Worm (Caenorhabditis elegans) whole organism, L2 larva: Measurements from ENCODE around the gene pal-1.

ENCODE experiments used
- C34F6.9 ChIP-seq: fragments of 150-350 bp; optimal IDR thresholded peaks from 2 replicates; lab custom pipeline; 2014; ENCODE audit warnings: missing biosample characterization, missing genetic modification characterization
- F13H6.1 ChIP-seq: sonication (generic microtip); optimal IDR thresholded peaks from 2 replicates; lab custom pipeline; 2016; ENCODE audit warnings: missing genetic modification characterization, missing compliant biosample characterization
- Y55F3AM.14 ChIP-seq: fragments of 200-800 bp; sonication (Bioruptor generic); optimal IDR thresholded peaks from 2 replicates; lab custom pipeline; 2018; ENCODE audit warnings: mild to moderate bottlenecking, missing genetic modification characterization, missing compliant biosample characterization
- alr-1 ChIP-seq: fragments of 150-350 bp; optimal IDR thresholded peaks from 2 replicates; lab custom pipeline; 2014; ENCODE audit warnings: missing biosample characterization, missing genetic modification characterization
- aly-2 ChIP-seq: fragments of 150-350 bp; optimal IDR thresholded peaks from 2 replicates; lab custom pipeline; 2014; ENCODE audit warnings: missing biosample characterization, missing genetic modification characterization
- blmp-1 ChIP-seq: sonication (generic microtip); optimal IDR thresholded peaks from 2 replicates; lab custom pipeline; 2017; ENCODE audit warnings: missing genetic modification characterization, mild to moderate bottlenecking, missing compliant biosample characterization, antibody characterized with exemption, moderate library complexity; ENCODE audit not compliant: insufficient read depth
- ceh-16 ChIP-seq: fragments of 150-350 bp; optimal IDR thresholded peaks from 2 replicates; lab custom pipeline; 2014; ENCODE audit warnings: missing biosample characterization, missing genetic modification characterization
- crh-2 ChIP-seq: sonication (generic microtip); optimal IDR thresholded peaks from 2 replicates; lab custom pipeline; 2017; ENCODE audit warnings: missing biosample characterization, missing genetic modification characterization
- dmd-4 ChIP-seq: sonication (generic microtip); optimal IDR thresholded peaks from 2 replicates; lab custom pipeline; 2017; ENCODE audit warnings: missing biosample characterization, missing genetic modification characterization
- egl-27 ChIP-seq: sonication (generic microtip); optimal IDR thresholded peaks from 3 replicates; lab custom pipeline; 2017; ENCODE audit warnings: missing biosample characterization, missing genetic modification reagents, missing genetic modification characterization
- elt-1 ChIP-seq: fragments of 150-350 bp; optimal IDR thresholded peaks from 2 replicates; lab custom pipeline; 2014; ENCODE audit warnings: missing biosample characterization, missing genetic modification characterization
- fos-1 ChIP-seq: fragments of 150-350 bp; optimal IDR thresholded peaks from 2 replicates; lab custom pipeline; 2014; ENCODE audit warnings: missing biosample characterization, missing genetic modification characterization
- gmeb-1 ChIP-seq: fragments of 150-350 bp; optimal IDR thresholded peaks from 2 replicates; lab custom pipeline; 2014; ENCODE audit warnings: missing biosample characterization, missing genetic modification characterization
- lin-11 ChIP-seq: fragments of 150-350 bp; sonication (generic microtip); optimal IDR thresholded peaks from 2 replicates; lab custom pipeline; 2014; ENCODE audit warnings: missing biosample characterization, missing genetic modification characterization, inconsistent platforms, mixed read lengths
- lin-13 ChIP-seq: fragments of 150-350 bp; optimal IDR thresholded peaks from 2 replicates; lab custom pipeline; 2014; ENCODE audit warnings: missing biosample characterization, missing genetic modification reagents, missing genetic modification characterization
- lsy-2 ChIP-seq, 2 experiments: fragments of 150-350 bp in 1 of 2; sonication (generic microtip) in 1 of 2; optimal IDR thresholded peaks; 2 replicates each; lab custom pipeline; 2014 to 2017; ENCODE audit warnings: missing biosample characterization in 2 of 2, missing genetic modification characterization in 2 of 2
- mab-5 ChIP-seq: fragments of 150-350 bp; optimal IDR thresholded peaks from 2 replicates; lab custom pipeline; 2014; ENCODE audit warnings: missing biosample characterization, missing genetic modification characterization
- mbf-1 ChIP-seq: sonication (generic microtip); optimal IDR thresholded peaks from 2 replicates; lab custom pipeline; 2017; ENCODE audit warnings: missing biosample characterization, missing genetic modification characterization
- mdl-1 ChIP-seq, 2 experiments: fragments of 150-350 bp in 1 of 2; sonication (generic microtip) in 1 of 2; optimal IDR thresholded peaks; 2 replicates each; lab custom pipeline; 2017; ENCODE audit warnings: missing biosample characterization in 2 of 2, missing genetic modification characterization in 2 of 2
- nhr-10 ChIP-seq: sonication (generic microtip); optimal IDR thresholded peaks from 2 replicates; lab custom pipeline; 2017; ENCODE audit warnings: missing biosample characterization, missing genetic modification characterization
- nhr-11 ChIP-seq: fragments of 150-350 bp; optimal IDR thresholded peaks from 2 replicates; lab custom pipeline; 2014; ENCODE audit warnings: missing biosample characterization, missing genetic modification characterization
- nhr-12 ChIP-seq: fragments of 150-350 bp; optimal IDR thresholded peaks from 2 replicates; lab custom pipeline; 2014; ENCODE audit warnings: missing biosample characterization, missing genetic modification characterization
- nhr-129 ChIP-seq: fragments of 150-350 bp; optimal IDR thresholded peaks from 2 replicates; lab custom pipeline; 2014; ENCODE audit warnings: missing biosample characterization, missing genetic modification characterization
- nhr-21 ChIP-seq: fragments of 150-350 bp; optimal IDR thresholded peaks from 2 replicates; lab custom pipeline; 2014; ENCODE audit warnings: missing biosample characterization, missing genetic modification characterization
- nhr-23 ChIP-seq: fragments of 150-350 bp; optimal IDR thresholded peaks from 2 replicates; lab custom pipeline; 2014; ENCODE audit warnings: missing biosample characterization, missing genetic modification reagents, missing genetic modification characterization
- nhr-237 ChIP-seq: fragments of 150-350 bp; optimal IDR thresholded peaks from 2 replicates; lab custom pipeline; 2014; ENCODE audit warnings: missing biosample characterization, missing genetic modification characterization
- nhr-25 ChIP-seq: fragments of 150-350 bp; sonication (generic microtip); optimal IDR thresholded peaks from 3 replicates; lab custom pipeline; 2014; ENCODE audit warnings: missing biosample characterization, missing genetic modification characterization
- nhr-6 ChIP-seq: fragments of 150-350 bp; optimal IDR thresholded peaks from 2 replicates; lab custom pipeline; 2014; ENCODE audit warnings: missing biosample characterization, missing genetic modification characterization
- peb-1 ChIP-seq: fragments of 150-350 bp; optimal IDR thresholded peaks from 2 replicates; lab custom pipeline; 2014; ENCODE audit warnings: missing biosample characterization, missing genetic modification characterization
- sma-3 ChIP-seq: sonication (generic microtip); optimal IDR thresholded peaks from 2 replicates; lab custom pipeline; 2016; ENCODE audit warnings: missing genetic modification reagents, missing genetic modification characterization, missing compliant biosample characterization
- snpc-4 ChIP-seq: fragments of 150-350 bp; optimal IDR thresholded peaks from 2 replicates; lab custom pipeline; 2014; ENCODE audit warnings: missing biosample characterization, missing genetic modification characterization
- unc-39 ChIP-seq: fragments of 150-350 bp; optimal IDR thresholded peaks from 2 replicates; lab custom pipeline; 2014; ENCODE audit warnings: missing biosample characterization, missing genetic modification characterization
- unc-55 ChIP-seq: fragments of 150-350 bp; sonication (generic microtip); optimal IDR thresholded peaks from 3 replicates; lab custom pipeline; 2014; ENCODE audit warnings: missing biosample characterization, missing genetic modification reagents, missing genetic modification characterization
- unc-62 ChIP-seq: fragments of 150-350 bp; optimal IDR thresholded peaks from 2 replicates; lab custom pipeline; 2014; ENCODE audit warnings: missing biosample characterization, missing genetic modification reagents, missing genetic modification characterization
- zag-1 ChIP-seq: fragments of 150-350 bp; optimal IDR thresholded peaks from 2 replicates; lab custom pipeline; 2014; ENCODE audit warnings: missing biosample characterization, missing genetic modification characterization
- ztf-1 ChIP-seq: fragments of 200-800 bp; sonication (Bioruptor generic); conservative IDR thresholded peaks from 2 replicates; pipeline ENCODE4 v1.3.6; 2022; ENCODE audit warnings: missing genetic modification characterization, missing compliant biosample characterization
- ztf-11 ChIP-seq: sonication (generic microtip); optimal IDR thresholded peaks from 2 replicates; lab custom pipeline; 2017; ENCODE audit warnings: missing biosample characterization, missing genetic modification characterization

Gene pal-1

ce11 chrIII:4852025-4852424 lies 42.6 kb upstream of the pal-1 start, which contains the start of gene ced-4:
Gene ced-4, plus strand, starts transcription at chrIII:4852325.
- no peak for TF ChIP-seq nhr-25 (tag; lab: Kevin White, UChicago)
- TF ChIP-seq gmeb-1, result no peak
- no peak for TF ChIP-seq unc-55 (GFP tag; lab: Kevin White, UChicago)
- TF ChIP-seq C34F6.9, result no peak
- no peak for TF ChIP-seq mdl-1 (tag; optimal IDR thresholded peaks at IDR 0.05; lab: Kevin White, UChicago)
- TF ChIP-seq alr-1 (tag; lab: Kevin White, UChicago), result no peak
- TF ChIP-seq ceh-16 (tag; lab: Kevin White, UChicago), result no peak
- no peak for TF ChIP-seq sma-3 (GFP tag; lab: Kevin White, UChicago)
- TF ChIP-seq unc-39 (tag; lab: Kevin White, UChicago), result no peak
- no peak for TF ChIP-seq dmd-4 (tag; lab: Kevin White, UChicago)
- TF ChIP-seq ztf-11 (tag; lab: Kevin White, UChicago), result no peak
- no peak for TF ChIP-seq nhr-12 (tag; lab: Kevin White, UChicago)
- TF ChIP-seq nhr-11, result no peak

ce11 chrIII:4850139-4850538 lies 40.8 kb upstream of the pal-1 start, which contains the start of gene F26A1.1:
Gene F26A1.1, plus strand, starts transcription at chrIII:4850507.
- TF ChIP-seq nhr-237 (tag; lab: Kevin White, UChicago) (no peak), nhr-23 (tag; lab: Kevin White, UChicago) (no peak), snpc-4 (no peak), Y55F3AM.14 (no peak), mbf-1 (tag; lab: Kevin White, UChicago) (no peak), ztf-1 (GFP tag; lab: Robert Waterston, UW) (no peak), lin-13 (GFP tag; lab: Kevin White, UChicago) (no peak), unc-55 (GFP tag; lab: Kevin White, UChicago) (peak; percentile 54), gmeb-1 (peak; percentile 6), lin-11 (tag; lab: Kevin White, UChicago) (no peak), crh-2 (peak; percentile 5), nhr-12 (tag; lab: Kevin White, UChicago) (no peak), sma-3 (GFP tag; lab: Kevin White, UChicago) (no peak), nhr-21 (tag; lab: Kevin White, UChicago) (no peak), mab-5 (no peak), lsy-2 (tag; optimal IDR thresholded peaks at IDR 0.05; lab: Kevin White, UChicago) (peak in 1 of 2 experiments; percentile 38), fos-1 (no peak), nhr-6 (no peak), peb-1 (tag; lab: Kevin White, UChicago) (no peak), F13H6.1 (tag; lab: Kevin White, UChicago) (no peak), nhr-129 (peak; percentile 8)
- TF ChIP-seq, all 48 proteins: peak for 5

DNA sequence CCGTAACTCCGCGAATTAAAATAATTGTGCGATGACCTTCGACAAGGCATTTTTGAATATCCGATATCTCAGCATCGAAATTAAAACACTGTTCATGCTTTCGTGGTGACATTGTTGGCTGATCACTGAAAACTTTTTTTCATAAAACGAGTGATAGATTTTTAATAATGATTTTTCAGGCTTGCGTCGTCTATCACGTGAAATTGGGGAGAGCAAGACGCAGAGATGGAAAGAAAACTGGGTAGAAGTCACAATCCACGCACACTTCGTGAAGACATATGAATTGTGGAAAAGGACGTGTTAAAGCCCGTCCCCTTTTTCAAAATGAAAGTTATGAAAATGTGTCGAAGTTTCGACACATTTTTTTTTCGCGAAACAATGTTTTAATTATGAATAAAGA lies 40.4 kb upstream of the pal-1 start, which contains the start of gene nonu-1:
TSS of gene nonu-1 (minus strand) at position 169 of the 400 bp plus-strand sequence.
- TF ChIP-seq ceh-16 (tag; lab: Kevin White, UChicago) (no peak), zag-1 (tag; lab: Kevin White, UChicago) (no peak), F13H6.1 (tag; lab: Kevin White, UChicago) (no peak), nhr-129 (no peak), mdl-1 (tag; optimal IDR thresholded peaks at IDR 0.05; lab: Kevin White, UChicago) (no peak), gmeb-1 (no peak), crh-2 (no peak), ztf-1 (GFP tag; lab: Robert Waterston, UW) (no peak)

DNA sequence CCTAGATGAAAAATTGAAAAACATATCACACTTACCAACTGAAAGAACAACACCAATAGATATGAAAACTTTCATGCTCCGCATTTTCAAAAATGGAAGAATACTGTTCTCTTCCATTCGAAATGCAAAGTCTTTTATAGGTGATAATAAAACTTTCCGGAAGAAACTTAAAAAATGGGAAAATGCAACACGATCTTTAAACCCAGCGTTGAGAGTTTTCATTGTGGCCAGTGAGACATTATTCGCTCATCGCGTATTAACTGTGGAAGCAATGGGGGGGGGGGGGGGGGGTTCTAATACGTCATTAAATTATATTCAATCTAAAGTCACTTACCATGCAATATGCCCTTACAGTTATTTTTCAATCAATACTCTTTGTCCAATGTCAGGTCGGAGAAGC lies 35.0 kb upstream of the pal-1 start, which contains the start of the genes clec-157 and fkh-5:
TSS of gene clec-157 (minus strand) at position 101 of the 400 bp plus-strand sequence.
TSS of gene fkh-5 (plus strand) at position 336 of the 400 bp plus-strand sequence.
- no peak for TF ChIP-seq blmp-1
- TF ChIP-seq mdl-1 (tag; optimal IDR thresholded peaks at IDR 0.05; lab: Kevin White, UChicago), result no peak
- no peak for TF ChIP-seq elt-1 (tag; lab: Kevin White, UChicago)
- no peak for TF ChIP-seq fos-1
- TF ChIP-seq C34F6.9, result no peak
- no peak for TF ChIP-seq sma-3 (GFP tag; lab: Kevin White, UChicago)
- TF ChIP-seq nhr-10 (tag; lab: Kevin White, UChicago), result no peak
- TF ChIP-seq nhr-12 (tag; lab: Kevin White, UChicago), result no peak
- TF ChIP-seq lin-11 (tag; lab: Kevin White, UChicago), result no peak
- no peak for TF ChIP-seq aly-2 (tag; lab: Kevin White, UChicago)
- no peak for TF ChIP-seq zag-1 (tag; lab: Kevin White, UChicago)
- no peak for TF ChIP-seq Y55F3AM.14
- TF ChIP-seq egl-27 (tag; lab: Kevin White, UChicago), result no peak
- TF ChIP-seq unc-62, result no peak
